Fruit fly (Drosophila melanogaster) whole organism, embryonic: ENCODE results near the gene Zn72D.

Source experiments
- Bdp1 ChIP-seq: fragments of 200-800 bp; sonication (Bioruptor generic); optimal IDR thresholded peaks from 3 replicates; lab custom pipeline; 2016; ENCODE audit warnings: missing biosample characterization, missing genetic modification characterization
- BtbVII ChIP-seq: fragments of 200-800 bp; sonication (Bioruptor generic); optimal IDR thresholded peaks from 3 replicates; lab custom pipeline; 2017; ENCODE audit warnings: missing biosample characterization, mild to moderate bottlenecking, missing genetic modification characterization
- CG10274 ChIP-seq: fragments of 200-800 bp; sonication (Bioruptor generic); optimal IDR thresholded peaks from 3 replicates; lab custom pipeline; 2017; ENCODE audit warnings: missing biosample characterization, mild to moderate bottlenecking, missing genetic modification characterization
- CG10565 ChIP-seq: fragments of 200-800 bp; sonication (Bioruptor generic); optimal IDR thresholded peaks from 3 replicates; lab custom pipeline; 2016; ENCODE audit warnings: missing biosample characterization, mild to moderate bottlenecking, missing genetic modification characterization
- CG11504 ChIP-seq: fragments of 200-800 bp; sonication (Bioruptor generic); optimal IDR thresholded peaks from 3 replicates; lab custom pipeline; 2019; ENCODE audit warnings: missing biosample characterization, mild to moderate bottlenecking, missing genetic modification characterization, moderate library complexity
- CG11560 ChIP-seq: fragments of 200-800 bp; sonication (Bioruptor generic); IDR thresholded peaks from 3 replicates; pipeline ENCODE4 v1.3.6; 2022; ENCODE audit warnings: missing biosample characterization, missing genetic modification characterization
- CG14965 ChIP-seq: fragments of 200-800 bp; sonication (Bioruptor generic); optimal IDR thresholded peaks from 2 replicates; lab custom pipeline; 2016; ENCODE audit warnings: missing biosample characterization, missing genetic modification characterization, borderline replicate concordance
- CG15514 ChIP-seq: fragments of 200-800 bp; sonication (Bioruptor generic); optimal IDR thresholded peaks from 3 replicates; lab custom pipeline; 2017; ENCODE audit warnings: missing biosample characterization, missing genetic modification characterization, mild to moderate bottlenecking, moderate library complexity, missing genetic modification reagents
- CG17328 ChIP-seq: fragments of 200-800 bp; sonication (Bioruptor generic); IDR thresholded peaks from 2 replicates; pipeline ENCODE4 v1.3.6; 2022; ENCODE audit warnings: missing biosample characterization, missing genetic modification characterization
- CG18011 ChIP-seq: fragments of 200-800 bp; sonication (Bioruptor generic); optimal IDR thresholded peaks from 2 replicates; lab custom pipeline; 2017; ENCODE audit warnings: missing biosample characterization, missing genetic modification characterization, mild to moderate bottlenecking, moderate library complexity, missing genotype
- CG1832 ChIP-seq: fragments of 200-800 bp; sonication (Bioruptor generic); optimal IDR thresholded peaks from 2 replicates; lab custom pipeline; 2017; ENCODE audit warnings: missing biosample characterization, mild to moderate bottlenecking, missing genetic modification characterization, inconsistent platforms
- CG18476 ChIP-seq: fragments of 200-800 bp; sonication (Bioruptor generic); optimal IDR thresholded peaks from 2 replicates; lab custom pipeline; 2016; ENCODE audit warnings: missing biosample characterization, mild to moderate bottlenecking, missing genetic modification characterization
- CG18619 ChIP-seq: fragments of 200-800 bp; sonication (Bioruptor generic); optimal IDR thresholded peaks from 3 replicates; lab custom pipeline; 2017; ENCODE audit warnings: missing biosample characterization, mild to moderate bottlenecking, missing genetic modification characterization
- CG2120 ChIP-seq: fragments of 200-800 bp; sonication (Bioruptor generic); optimal IDR thresholded peaks from 3 replicates; lab custom pipeline; 2016; ENCODE audit warnings: missing biosample characterization, missing genetic modification characterization
- CG30403 ChIP-seq: fragments of 200-800 bp; sonication (Bioruptor generic); optimal IDR thresholded peaks from 3 replicates; lab custom pipeline; 2016; ENCODE audit warnings: missing biosample characterization, missing genetic modification characterization
- CG42726 ChIP-seq: fragments of 200-800 bp; sonication (Bioruptor generic); IDR thresholded peaks from 2 replicates; pipeline ENCODE4 v1.3.6; 2022; ENCODE audit warnings: missing biosample characterization, missing genetic modification characterization; ENCODE audit not compliant: partially characterized antibody
- CG5245 ChIP-seq: fragments of 200-800 bp; sonication (Bioruptor generic); optimal IDR thresholded peaks from 3 replicates; lab custom pipeline; 2016; ENCODE audit warnings: missing biosample characterization, missing genetic modification characterization
- CG6272 ChIP-seq: fragments of 200-800 bp; sonication (Bioruptor generic); IDR thresholded peaks from 2 replicates; pipeline ENCODE4 v1.3.6; 2022; ENCODE audit warnings: missing biosample characterization, missing genetic modification characterization
- CG7786 ChIP-seq: fragments of 200-800 bp; sonication (Bioruptor generic); optimal IDR thresholded peaks from 2 replicates; lab custom pipeline; 2016; ENCODE audit warnings: missing biosample characterization, missing genetic modification characterization
- CG8089 ChIP-seq: fragments of 200-800 bp; sonication (Bioruptor generic); optimal IDR thresholded peaks from 3 replicates; lab custom pipeline; 2016; ENCODE audit warnings: missing biosample characterization, missing genetic modification characterization
- CG9797 ChIP-seq: fragments of 200-800 bp; sonication (Bioruptor generic); optimal IDR thresholded peaks from 3 replicates; lab custom pipeline; 2018; ENCODE audit warnings: missing biosample characterization, mild to moderate bottlenecking, missing genetic modification characterization
- D ChIP-seq, 2 experiments: fragments of 200-800 bp in 1 of 2; fragments of >200 bp in 1 of 2; sonication (Bioruptor generic) in 1 of 2; optimal IDR thresholded peaks; 2 replicates in 1 of 2; 3 replicates in 1 of 2; lab custom pipeline; 2017; ENCODE audit warnings: mild to moderate bottlenecking in 1 of 2, missing biosample characterization in 1 of 2, missing genetic modification characterization in 1 of 2, missing genetic modification reagents in 1 of 2
- Dip2 ChIP-seq: fragments of 200-800 bp; sonication (Bioruptor generic); IDR thresholded peaks from 2 replicates; pipeline ENCODE4 v1.3.6; 2022; ENCODE audit warnings: missing biosample characterization, missing genetic modification characterization
- Dip3 ChIP-seq: fragments of 200-800 bp; sonication (Bioruptor generic); optimal IDR thresholded peaks from 3 replicates; lab custom pipeline; 2016; ENCODE audit warnings: missing biosample characterization, missing genetic modification characterization
- Eip74EF ChIP-seq, 2 experiments: fragments of 200-800 bp in 1 of 2; fragments of >200 bp in 1 of 2; sonication (Bioruptor generic) in 1 of 2; optimal IDR thresholded peaks; 2 replicates each; lab custom pipeline; 2017 to 2019; ENCODE audit warnings: missing biosample characterization in 2 of 2, missing genetic modification characterization in 2 of 2, mild to moderate bottlenecking in 1 of 2, moderate library complexity in 1 of 2
- Ets65A ChIP-seq: fragments of 200-800 bp; sonication (Bioruptor generic); peaks from one replicate; lab custom pipeline; 2016; ENCODE audit warnings: missing biosample characterization, missing genetic modification characterization
- MESR4 ChIP-seq: fragments of 200-800 bp; sonication (Bioruptor generic); optimal IDR thresholded peaks from 2 replicates; lab custom pipeline; 2018; ENCODE audit warnings: missing biosample characterization, mild to moderate bottlenecking, missing genetic modification characterization, moderate library complexity
- Med ChIP-seq: fragments of 200-800 bp; sonication (Bioruptor generic); peaks from one replicate; lab custom pipeline; 2016; ENCODE audit warnings: missing biosample characterization, missing genetic modification characterization, mild to moderate bottlenecking, inconsistent platforms, moderate library complexity
- YL-1 ChIP-seq: fragments of 200-800 bp; sonication (Bioruptor generic); optimal IDR thresholded peaks from 3 replicates; lab custom pipeline; 2017; ENCODE audit warnings: missing biosample characterization, mild to moderate bottlenecking, missing genetic modification characterization
- ato ChIP-seq: fragments of 200-800 bp; sonication (Bioruptor generic); IDR thresholded peaks from 2 replicates; pipeline ENCODE4 v1.3.6; 2022; ENCODE audit warnings: missing biosample characterization, missing genetic modification characterization; ENCODE audit not compliant: partially characterized antibody
- bigmax ChIP-seq: fragments of 200-800 bp; sonication (Bioruptor generic); optimal IDR thresholded peaks from 2 replicates; lab custom pipeline; 2018; ENCODE audit warnings: missing biosample characterization, mild to moderate bottlenecking, missing genetic modification characterization
- cg ChIP-seq: fragments of 200-800 bp; sonication (Bioruptor generic); optimal IDR thresholded peaks from 3 replicates; lab custom pipeline; 2019; ENCODE audit warnings: missing biosample characterization, mild to moderate bottlenecking, missing genetic modification characterization, moderate library complexity
- croc ChIP-seq: fragments of 200-800 bp; sonication (Bioruptor generic); conservative IDR thresholded peaks from 3 replicates; pipeline ENCODE4 v1.3.6; 2022; ENCODE audit warnings: missing biosample characterization, missing genetic modification characterization
- dysf ChIP-seq: fragments of 200-800 bp; sonication (Bioruptor generic); IDR thresholded peaks from 3 replicates; pipeline ENCODE4 v1.3.6; 2022; ENCODE audit warnings: missing biosample characterization, missing genetic modification characterization
- emc ChIP-seq: fragments of 200-800 bp; sonication (Bioruptor generic); optimal IDR thresholded peaks from 2 replicates; lab custom pipeline; 2016; ENCODE audit warnings: missing biosample characterization, missing genetic modification characterization
- en ChIP-seq: fragments of 200-800 bp; sonication (Bioruptor generic); optimal IDR thresholded peaks from 2 replicates; lab custom pipeline; 2016; ENCODE audit warnings: missing biosample characterization, missing genetic modification characterization
- esg ChIP-seq: fragments of 200-800 bp; sonication (Bioruptor generic); conservative IDR thresholded peaks from 2 replicates; pipeline ENCODE4 v1.3.6; 2022; ENCODE audit warnings: missing biosample characterization, missing genetic modification characterization
- eyg ChIP-seq: fragments of 200-800 bp; sonication (Bioruptor generic); optimal IDR thresholded peaks from 3 replicates; lab custom pipeline; 2016; ENCODE audit warnings: missing biosample characterization, missing genetic modification characterization
- fd64A ChIP-seq: fragments of 200-800 bp; sonication (Bioruptor generic); optimal IDR thresholded peaks from 3 replicates; lab custom pipeline; 2018; ENCODE audit warnings: missing biosample characterization, mild to moderate bottlenecking, missing genetic modification characterization
- grau ChIP-seq: fragments of 200-800 bp; optimal IDR thresholded peaks from 3 replicates; lab custom pipeline; 2019; ENCODE audit warnings: missing biosample characterization, mild to moderate bottlenecking, missing genetic modification characterization, moderate library complexity
- gsb-n ChIP-seq: fragments of 200-800 bp; sonication (Bioruptor generic); optimal IDR thresholded peaks from 3 replicates; lab custom pipeline; 2018; ENCODE audit warnings: missing biosample characterization, mild to moderate bottlenecking, missing genetic modification characterization
- insv ChIP-seq, 2 experiments: fragments of 200-800 bp; sonication (Bioruptor generic); optimal IDR thresholded peaks; 3 replicates each; lab custom pipeline; 2016 to 2018; ENCODE audit warnings: missing biosample characterization in 2 of 2, missing genetic modification characterization in 2 of 2
- nmo ChIP-seq: fragments of 200-800 bp; sonication (Bioruptor generic); optimal IDR thresholded peaks from 2 replicates; lab custom pipeline; 2018; ENCODE audit warnings: missing biosample characterization, mild to moderate bottlenecking, missing genetic modification characterization, moderate library complexity
- nom ChIP-seq: fragments of 200-800 bp; sonication (Bioruptor generic); optimal IDR thresholded peaks from 2 replicates; lab custom pipeline; 2017; ENCODE audit warnings: missing biosample characterization, missing genetic modification characterization, mild to moderate bottlenecking, moderate library complexity, missing genetic modification reagents
- salm ChIP-seq: fragments of 200-800 bp; sonication (Bioruptor generic); optimal IDR thresholded peaks from 2 replicates; lab custom pipeline; 2018; ENCODE audit warnings: missing biosample characterization, mild to moderate bottlenecking, missing genetic modification characterization
- seq ChIP-seq: fragments of 200-800 bp; sonication (Bioruptor generic); IDR thresholded peaks from 2 replicates; pipeline ENCODE4 v1.3.6; 2022; ENCODE audit warnings: missing biosample characterization, missing genetic modification characterization
- tio ChIP-seq: fragments of 200-800 bp; sonication (Bioruptor generic); optimal IDR thresholded peaks from 2 replicates; lab custom pipeline; 2017; ENCODE audit warnings: missing biosample characterization, missing genetic modification characterization, inconsistent platforms
- zen ChIP-seq: fragments of 200-800 bp; sonication (Bioruptor generic); optimal IDR thresholded peaks from 3 replicates; lab custom pipeline; 2018; ENCODE audit warnings: missing biosample characterization, mild to moderate bottlenecking, missing genetic modification characterization, moderate library complexity

The Zn72D gene

DNA sequence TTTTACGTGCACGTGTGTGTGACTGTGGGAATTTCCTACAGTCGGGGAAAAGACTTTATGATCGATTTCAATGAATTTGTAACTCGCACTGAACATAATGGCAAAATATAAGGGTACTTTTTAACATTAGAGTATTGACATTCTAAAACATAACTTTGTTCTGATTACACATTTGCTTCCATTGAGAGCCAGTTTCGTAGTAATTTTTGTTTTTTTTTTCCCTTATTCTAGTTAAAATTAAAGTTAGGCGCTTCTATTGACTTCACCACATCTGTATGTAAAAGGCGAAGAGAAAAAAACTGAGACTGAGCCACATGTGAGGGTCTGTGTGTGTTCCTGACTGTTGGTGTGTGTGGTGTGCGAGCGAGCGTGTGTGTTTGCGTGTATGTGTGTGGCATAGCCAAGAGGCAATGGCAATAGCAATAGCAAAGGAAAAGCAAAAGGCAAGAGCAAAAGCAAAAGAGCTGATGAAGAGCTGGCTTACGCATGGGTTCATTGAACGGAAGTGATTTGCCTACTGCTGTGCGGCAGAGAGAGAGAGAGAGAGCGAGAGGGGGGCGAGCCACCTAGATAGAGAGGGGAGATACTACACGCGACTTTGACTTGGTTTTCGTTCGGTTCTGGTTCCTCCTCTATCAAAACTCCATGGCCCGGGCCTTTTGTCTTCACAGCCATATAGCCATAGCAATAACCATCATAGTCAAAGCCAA is 49.6 kb upstream of the Zn72D start (continued):
- TF ChIP-seq CG15514 (peak; percentile 61), CG18619 (GFP tag; lab: Kevin White, UChicago) (peak; percentile 76), zen (tag; lab: Kevin White, UChicago) (no peak), fd64A (no peak), CG9797 (GFP tag; lab: Kevin White, UChicago) (no peak), nmo (GFP tag; lab: Kevin White, UChicago) (peak; percentile 66), grau (tag; lab: Kevin White, UChicago) (peak; percentile 82), CG18476 (GFP tag; lab: Kevin White, UChicago) (peak; percentile 48), CG8089 (GFP tag; lab: Kevin White, UChicago) (peak; percentile 51), CG11560 (tag; lab: Robert Waterston, UW) (no peak; the same call in 2 of the 3 replicates), gsb-n (tag; lab: Kevin White, UChicago) (peak; percentile 27), CG30403 (GFP tag; lab: Kevin White, UChicago) (peak; percentile 68), seq (GFP tag; lab: Robert Waterston, UW) (peak; percentile 70), CG10565 (GFP tag; lab: Kevin White, UChicago) (no peak), CG6272 (GFP tag; lab: Robert Waterston, UW) (no peak), esg (peak; percentile 59), Med (peak; percentile 82), CG17328 (GFP tag; lab: Robert Waterston, UW) (peak; percentile 63), Ets65A (GFP tag; lab: Kevin White, UChicago) (peak; percentile 34), salm (peak; percentile 48), CG10274 (GFP tag; lab: Kevin White, UChicago) (peak; percentile 68), en (no peak), CG7786 (GFP tag; lab: Kevin White, UChicago) (peak; percentile 84), croc (GFP tag; lab: Robert Waterston, UW) (peak; percentile 29; the same call in 2 of the 3 replicates), CG5245 (GFP tag; lab: Kevin White, UChicago) (peak; percentile 60), dysf (GFP tag; lab: Robert Waterston, UW) (peak; percentile 83), ato (GFP tag; lab: Robert Waterston, UW) (no peak), tio (GFP tag; lab: Kevin White, UChicago) (peak; percentile 64), BtbVII (GFP tag; lab: Kevin White, UChicago) (peak; percentile 80), Bdp1 (peak; percentile 34), bigmax (no peak), CG14965 (GFP tag; lab: Kevin White, UChicago) (no peak), cg (GFP tag; lab: Kevin White, UChicago) (peak; percentile 82), eyg (GFP tag; lab: Kevin White, UChicago) (peak; percentile 62), CG42726 (GFP tag; lab: Robert Waterston, UW) (no peak), MESR4 (GFP tag; lab: Kevin White, UChicago) (no peak), YL-1 (GFP tag; lab: Kevin White, UChicago) (no peak), Dip2 (GFP tag; lab: Robert Waterston, UW) (no peak), nom (GFP tag; lab: Kevin White, UChicago) (peak; percentile 5), Dip3 (GFP tag; lab: Kevin White, UChicago) (peak; percentile 74), CG18011 (GFP tag; lab: Kevin White, UChicago) (peak; percentile 58), Eip74EF (GFP tag; optimal IDR thresholded peaks at IDR 0.05; lab: Kevin White, UChicago) (peak in 1 of 2 experiments; percentile 57), emc (GFP tag; lab: Kevin White, UChicago) (no peak), CG11504 (peak; percentile 87), CG1832 (peak; percentile 72), insv (GFP tag; optimal IDR thresholded peaks at IDR 0.05; lab: Kevin White, UChicago) (peak in 1 of 2 experiments; percentile 9), CG2120 (GFP tag; lab: Kevin White, UChicago) (peak; percentile 90), D (optimal IDR thresholded peaks at IDR 0.05; lab: Kevin White, UChicago) (no peak), D (GFP tag; optimal IDR thresholded peaks at IDR 0.05; lab: Kevin White, UChicago) (peak; percentile 57)
